Fruit fly (Drosophila melanogaster): ENCODE results near the gene Nelf-A.
A peak's percentile ranks its signal among the peaks of the same experiment; 100 is the strongest.

Gene Nelf-A

DNA sequence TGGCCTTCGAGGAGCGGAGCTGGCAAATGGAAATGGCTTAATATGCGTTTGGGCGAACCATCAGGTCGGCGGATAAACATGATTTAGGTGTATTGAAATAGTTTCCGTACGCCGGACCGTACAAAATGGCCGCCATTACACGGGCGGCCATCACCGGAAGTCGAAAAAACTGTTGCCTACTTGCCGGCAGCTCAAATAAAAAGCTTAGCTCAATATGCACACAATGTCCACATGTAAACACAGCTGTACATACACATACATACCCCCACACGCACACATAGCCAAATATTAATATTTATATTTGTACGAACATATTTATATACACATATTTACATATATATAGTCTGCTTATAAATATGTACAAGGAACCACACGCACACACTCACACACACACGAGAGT lies 39.7 kb downstream of the Nelf-A start (continued):
- TF ChIP-seq CG8924 (tag; optimal IDR thresholded peaks at IDR 0.05): no peak
- peak; percentile 36 for TF ChIP-seq CG18619 (GFP tag; optimal IDR thresholded peaks at IDR 0.05)
- TF ChIP-seq CG32532 (GFP tag; IDR thresholded peaks at IDR 0.05): peak; percentile 39; the same call in 1 of the 2 replicates
- no peak for TF ChIP-seq pan (optimal IDR thresholded peaks at IDR 0.05)
- peak in 1 of 2 experiments; percentile 68 for TF ChIP-seq pan (GFP tag; optimal IDR thresholded peaks at IDR 0.05 in 1 of 2, IDR thresholded peaks at IDR 0.05 in 1 of 2)
- peak; percentile 66 for TF ChIP-seq sob (GFP tag; IDR thresholded peaks at IDR 0.05)
- peak; percentile 54; the same call in 1 of the 2 replicates for TF ChIP-seq CG14441 (GFP tag; IDR thresholded peaks at IDR 0.05)
- peak; percentile 57 for TF ChIP-seq HHEX (GFP tag; optimal IDR thresholded peaks at IDR 0.05)
- TF ChIP-seq CG6813 (GFP tag; optimal IDR thresholded peaks at IDR 0.05): peak; percentile 35
- TF ChIP-seq Camta (GFP tag; optimal IDR thresholded peaks at IDR 0.05): peak; percentile 14
- TF ChIP-seq ken (GFP tag; IDR thresholded peaks at IDR 0.05): 0 out of 3 replicates have a peak, but pooled peaks have one; percentile 44
- peak; percentile 61; the same call in 1 of the 2 replicates for TF ChIP-seq stc (GFP tag; IDR thresholded peaks at IDR 0.05)
- TF ChIP-seq Lhr (GFP tag; optimal IDR thresholded peaks at IDR 0.05): peak; percentile 23
- TF ChIP-seq CG7839 (tag; optimal IDR thresholded peaks at IDR 0.05): peak; percentile 28
- TF ChIP-seq Sin3A (optimal IDR thresholded peaks at IDR 0.05): no peak
- TF ChIP-seq CG1603 (tag; optimal IDR thresholded peaks at IDR 0.05): peak; percentile 44
- no peak for TF ChIP-seq CG1832 (GFP tag; optimal IDR thresholded peaks at IDR 0.05)
- peak; percentile 32 for TF ChIP-seq gcm (GFP tag; optimal IDR thresholded peaks at IDR 0.05)
- TF ChIP-seq otp (GFP tag; IDR thresholded peaks at IDR 0.05): peak; percentile 68; the same call in 2 of the 3 replicates
- TF ChIP-seq Xbp1 (GFP tag; optimal IDR thresholded peaks at IDR 0.05): peak; percentile 26
- TF ChIP-seq Taf1 (GFP tag; IDR thresholded peaks at IDR 0.05): no peak
- no peak for TF ChIP-seq tap (tag; optimal IDR thresholded peaks at IDR 0.05)
- peak; percentile 60; the same call in 1 of the 2 replicates for TF ChIP-seq CG32767 (GFP tag; IDR thresholded peaks at IDR 0.05)
- TF ChIP-seq CG10147 (GFP tag; optimal IDR thresholded peaks at IDR 0.05): no peak
- 0 out of 3 replicates have a peak, but pooled peaks have one; percentile 6 for TF ChIP-seq Mrtf (GFP tag; IDR thresholded peaks at IDR 0.05)
- TF ChIP-seq gsb-n (tag; optimal IDR thresholded peaks at IDR 0.05): no peak
- TF ChIP-seq ATbp (GFP tag; optimal IDR thresholded peaks at IDR 0.05): peak; percentile 56
- no peak for TF ChIP-seq mirr (GFP tag; optimal IDR thresholded peaks at IDR 0.05)
- no peak for TF ChIP-seq her (GFP tag; optimal IDR thresholded peaks at IDR 0.05)
- TF ChIP-seq CG1529 (GFP tag; optimal IDR thresholded peaks at IDR 0.05): peak; percentile 37
- TF ChIP-seq ap (GFP tag; IDR thresholded peaks at IDR 0.05): peak; percentile 38; the same call in 1 of the 2 replicates
- TF ChIP-seq B-H2 (GFP tag; optimal IDR thresholded peaks at IDR 0.05): no peak
- no peak for TF ChIP-seq YL-1 (GFP tag; optimal IDR thresholded peaks at IDR 0.05)
- TF ChIP-seq PHDP (tag; optimal IDR thresholded peaks at IDR 0.05): peak; percentile 51
- 0 out of 2 replicates have a peak, but pooled peaks have one; percentile 27 for TF ChIP-seq NFAT (GFP tag; IDR thresholded peaks at IDR 0.05)
- peak; percentile 47 for TF ChIP-seq CG11247 (GFP tag; IDR thresholded peaks at IDR 0.05)
- TF ChIP-seq wdn (GFP tag; IDR thresholded peaks at IDR 0.05): 0 out of 2 replicates have a peak, but pooled peaks have one; percentile 15
- peak; percentile 41 for TF ChIP-seq Sox100B (GFP tag; optimal IDR thresholded peaks at IDR 0.05)
- TF ChIP-seq seq (GFP tag; IDR thresholded peaks at IDR 0.05): peak; percentile 59
- peak; percentile 27; the same call in 1 of the 2 replicates for TF ChIP-seq Awh (GFP tag; IDR thresholded peaks at IDR 0.05)
- 0 out of 2 replicates have a peak, but pooled peaks have one; percentile 7 for TF ChIP-seq sim (GFP tag; IDR thresholded peaks at IDR 0.05)
- peak; percentile 58; the same call in 1 of the 2 replicates for TF ChIP-seq Rfx (GFP tag; IDR thresholded peaks at IDR 0.05)
- TF ChIP-seq cg (GFP tag; optimal IDR thresholded peaks at IDR 0.05): peak; percentile 19
- TF ChIP-seq CG43689 (GFP tag; IDR thresholded peaks at IDR 0.05): peak; percentile 35; the same call in 1 of the 2 replicates
- TF ChIP-seq NfI (GFP tag; optimal IDR thresholded peaks at IDR 0.05): peak; percentile 61
- peak; percentile 47 for TF ChIP-seq onecut (GFP tag; IDR thresholded peaks at IDR 0.05)
- peak; percentile 7 for TF ChIP-seq CG12071 (GFP tag; optimal IDR thresholded peaks at IDR 0.05)
- no peak for TF ChIP-seq CG7357 (GFP tag; IDR thresholded peaks at IDR 0.05)
- peak; percentile 5 for TF ChIP-seq CG17802 (tag; optimal IDR thresholded peaks at IDR 0.05)
- peak; percentile 27 for TF ChIP-seq CG12219 (GFP tag; optimal IDR thresholded peaks at IDR 0.05)
- TF ChIP-seq CG7372 (GFP tag; IDR thresholded peaks at IDR 0.05): 0 out of 2 replicates have a peak, but pooled peaks have one; percentile 22
